Worm (Caenorhabditis elegans): ENCODE data around the gene C05G5.5.

The C05G5.5 gene

DNA sequence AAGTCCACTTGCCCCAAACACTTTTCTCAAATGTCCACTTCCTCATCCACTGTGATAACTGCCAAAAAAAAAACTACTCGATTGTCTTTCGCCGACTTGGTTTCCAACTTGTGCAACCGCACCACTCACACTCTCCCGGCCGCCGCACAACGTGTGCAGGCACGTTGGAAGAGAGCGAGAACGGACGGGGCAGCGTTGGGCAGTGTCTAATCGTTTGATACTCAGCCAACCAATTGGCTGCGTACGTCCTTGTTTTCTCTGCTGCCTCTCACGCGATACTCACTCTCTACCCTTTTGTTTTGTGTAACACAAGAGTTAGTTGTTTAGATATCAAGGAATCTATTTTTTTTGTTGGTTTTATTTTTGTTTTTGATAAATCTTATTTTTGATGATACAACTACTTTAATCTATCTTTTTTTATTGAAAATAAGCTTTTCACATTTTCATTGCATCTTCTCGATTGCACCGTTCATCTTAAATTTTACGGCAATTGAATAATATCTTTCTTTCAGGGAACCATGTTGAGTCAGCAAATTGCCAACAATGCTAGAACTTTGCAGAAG is 7.3 kb downstream of the C05G5.5 start, which contains the start of gene sucl-1:
Gene sucl-1 (plus strand): TSS at position 513 of the 563 bp plus-strand sequence.
- no peak for TF ChIP-seq unc-39 (tag; optimal IDR thresholded peaks at IDR 0.05)
- TF ChIP-seq ceh-9 (tag; optimal IDR thresholded peaks at IDR 0.05), result no peak
- peak; percentile 68 for TF ChIP-seq lin-15B (tag; optimal IDR thresholded peaks at IDR 0.05)
- peak; percentile 53 for TF ChIP-seq ztf-4 (tag; optimal IDR thresholded peaks at IDR 0.05)
- no peak for TF ChIP-seq nhr-28 (tag; optimal IDR thresholded peaks at IDR 0.05)
- peak; percentile 32 for TF ChIP-seq lsy-12 (tag; optimal IDR thresholded peaks at IDR 0.05)
- peak; percentile 95 for TF ChIP-seq pha-4 (tag; optimal IDR thresholded peaks at IDR 0.05)
- no peak for TF ChIP-seq nhr-12 (tag; optimal IDR thresholded peaks at IDR 0.05)
- TF ChIP-seq ceh-82 (tag; optimal IDR thresholded peaks at IDR 0.05), result no peak
- TF ChIP-seq eor-1 (tag; optimal IDR thresholded peaks at IDR 0.05), result no peak
- TF ChIP-seq nfya-1 (tag; optimal IDR thresholded peaks at IDR 0.05; ENCODE audit: insufficient read depth), result peak; percentile 94
- no peak for TF ChIP-seq fkh-2 (tag; optimal IDR thresholded peaks at IDR 0.05)
- peak; percentile 31 for TF ChIP-seq nhr-11 (tag; optimal IDR thresholded peaks at IDR 0.05)
- TF ChIP-seq R02D3.7 (tag; optimal IDR thresholded peaks at IDR 0.05), result peak; percentile 3
- TF ChIP-seq nhr-76 (tag; optimal IDR thresholded peaks at IDR 0.05), result no peak
- no peak for TF ChIP-seq ztf-11 (tag; optimal IDR thresholded peaks at IDR 0.05)
- TF ChIP-seq jun-1 (tag; optimal IDR thresholded peaks at IDR 0.05), result peak; percentile 76
- no peak for TF ChIP-seq aly-2 (tag; optimal IDR thresholded peaks at IDR 0.05)
- peak; percentile 28 for TF ChIP-seq unc-62 (GFP tag; optimal IDR thresholded peaks at IDR 0.05)
- no peak for TF ChIP-seq ZK546.5 (tag; optimal IDR thresholded peaks at IDR 0.05)
- peak; percentile 45 for TF ChIP-seq sea-2 (GFP tag; optimal IDR thresholded peaks at IDR 0.05)
- TF ChIP-seq snpc-4 (tag; optimal IDR thresholded peaks at IDR 0.05), result peak; percentile 87
- TF ChIP-seq mdl-1 (tag; optimal IDR thresholded peaks at IDR 0.05), result peak; percentile 77
- no peak for TF ChIP-seq ama-1 (optimal IDR thresholded peaks at IDR 0.05)
- TF ChIP-seq skn-1 (tag; optimal IDR thresholded peaks at IDR 0.05), result peak; percentile 66
- TF ChIP-seq fkh-10 (GFP tag; optimal IDR thresholded peaks at IDR 0.05), result peak; percentile 21
- peak; percentile 36 for TF ChIP-seq egl-27 (tag; optimal IDR thresholded peaks at IDR 0.05)
- TF ChIP-seq nhr-67 (tag; optimal IDR thresholded peaks at IDR 0.05), result no peak
- TF ChIP-seq daf-12 (tag; optimal IDR thresholded peaks at IDR 0.05), result no peak
- no peak for TF ChIP-seq ceh-16 (tag; optimal IDR thresholded peaks at IDR 0.05)
- no peak for TF ChIP-seq elt-3 (tag; optimal IDR thresholded peaks at IDR 0.05)
- peak; percentile 79 for TF ChIP-seq pqm-1 (tag; optimal IDR thresholded peaks at IDR 0.05)
- TF ChIP-seq ceh-28 (tag; optimal IDR thresholded peaks at IDR 0.05), result peak; percentile 39
- TF ChIP-seq zag-1 (tag; optimal IDR thresholded peaks at IDR 0.05), result no peak
- peak; percentile 86 for TF ChIP-seq nhr-25 (tag; optimal IDR thresholded peaks at IDR 0.05)
- TF ChIP-seq tbx-2 (tag; optimal IDR thresholded peaks at IDR 0.05), result peak; percentile 47
- peak; percentile 97 for TF ChIP-seq hmg-11 (tag; optimal IDR thresholded peaks at IDR 0.05)
- TF ChIP-seq elt-1 (tag; optimal IDR thresholded peaks at IDR 0.05), result peak; percentile 38
- no peak for TF ChIP-seq fos-1 (tag; optimal IDR thresholded peaks at IDR 0.05)
- TF ChIP-seq mml-1 (tag; optimal IDR thresholded peaks at IDR 0.05), result no peak
- TF ChIP-seq elt-2 (tag; optimal IDR thresholded peaks at IDR 0.05), result peak; percentile 80
- TF ChIP-seq nhr-23 (tag; optimal IDR thresholded peaks at IDR 0.05), result peak; percentile 73
- peak; percentile 46 for TF ChIP-seq nhr-43 (tag; optimal IDR thresholded peaks at IDR 0.05; ENCODE audit: poor library complexity, severe bottlenecking)
- TF ChIP-seq nhr-237 (tag; optimal IDR thresholded peaks at IDR 0.05), result no peak
- no peak for TF ChIP-seq nhr-77 (tag; optimal IDR thresholded peaks at IDR 0.05)
- peak; percentile 90 for TF ChIP-seq egl-5 (tag; optimal IDR thresholded peaks at IDR 0.05)
- peak; percentile 93 for TF ChIP-seq lin-39 (tag; optimal IDR thresholded peaks at IDR 0.05)
